Fruit fly (Drosophila melanogaster) whole organism, prepupa: ENCODE measurements around the gene CG5892.

Source experiments
- CG10631 ChIP-seq: fragments of 200-800 bp; sonication (Bioruptor generic); optimal IDR thresholded peaks from 2 replicates; lab custom pipeline; 2016; ENCODE audit warnings: missing biosample characterization, missing genetic modification characterization
- CG10669 ChIP-seq: fragments of 200-800 bp; sonication (Bioruptor generic); optimal IDR thresholded peaks from 3 replicates; lab custom pipeline; 2018; ENCODE audit warnings: missing biosample characterization, mild to moderate bottlenecking, missing genetic modification characterization, moderate library complexity
- CG11294 ChIP-seq: fragments of 200-800 bp; sonication (Bioruptor generic); IDR thresholded peaks from 2 replicates; pipeline ENCODE4 v1.3.6; 2022; ENCODE audit warnings: missing biosample characterization, missing genetic modification characterization
- CG11762 ChIP-seq: fragments of 200-800 bp; sonication (Bioruptor generic); optimal IDR thresholded peaks from 3 replicates; lab custom pipeline; 2016; ENCODE audit warnings: missing biosample characterization, missing genetic modification characterization; ENCODE audit not compliant: insufficient read depth
- CG11902 ChIP-seq: fragments of 200-800 bp; sonication (Bioruptor generic); optimal IDR thresholded peaks from 3 replicates; lab custom pipeline; 2016; ENCODE audit warnings: missing biosample characterization, missing genetic modification characterization
- CG15336 ChIP-seq: fragments of 200-800 bp; sonication (Bioruptor generic); IDR thresholded peaks from 2 replicates; pipeline ENCODE4 v1.3.6; 2022; ENCODE audit warnings: missing biosample characterization, missing genetic modification characterization
- CG1621 ChIP-seq: fragments of 200-800 bp; sonication (Bioruptor generic); optimal IDR thresholded peaks from 3 replicates; lab custom pipeline; 2018; ENCODE audit warnings: missing biosample characterization, mild to moderate bottlenecking, missing genetic modification characterization
- CG16779 ChIP-seq: fragments of 200-800 bp; sonication (Bioruptor generic); optimal IDR thresholded peaks from 3 replicates; lab custom pipeline; 2017; ENCODE audit warnings: missing biosample characterization, mild to moderate bottlenecking, missing genetic modification characterization
- CG3032 ChIP-seq: fragments of 200-800 bp; optimal IDR thresholded peaks from 2 replicates; lab custom pipeline; 2019; ENCODE audit warnings: missing biosample characterization, mild to moderate bottlenecking, missing genetic modification characterization, moderate library complexity
- CG31627 ChIP-seq: fragments of 200-800 bp; sonication (Bioruptor generic); optimal IDR thresholded peaks from 3 replicates; lab custom pipeline; 2016; ENCODE audit warnings: missing biosample characterization, missing genetic modification characterization
- CG32006 ChIP-seq: fragments of 200-800 bp; sonication (Bioruptor generic); optimal IDR thresholded peaks from 3 replicates; lab custom pipeline; 2017; ENCODE audit warnings: missing biosample characterization, mild to moderate bottlenecking, missing genetic modification characterization
- CG34406 ChIP-seq: fragments of 200-800 bp; sonication (Bioruptor generic); optimal IDR thresholded peaks from 3 replicates; lab custom pipeline; 2016; ENCODE audit warnings: missing biosample characterization, missing genetic modification characterization
- CG3919 ChIP-seq: fragments of 200-800 bp; sonication (Bioruptor generic); optimal IDR thresholded peaks from 3 replicates; lab custom pipeline; 2016; ENCODE audit warnings: missing biosample characterization, missing genetic modification characterization
- CG4318 ChIP-seq: fragments of 200-800 bp; sonication (Bioruptor generic); optimal IDR thresholded peaks from 3 replicates; lab custom pipeline; 2017; ENCODE audit warnings: missing biosample characterization, mild to moderate bottlenecking, missing genetic modification characterization
- CG6163 ChIP-seq: fragments of 200-800 bp; sonication (Bioruptor generic); IDR thresholded peaks from 3 replicates; pipeline ENCODE4 v1.3.6; 2022; ENCODE audit warnings: missing biosample characterization, missing genetic modification characterization
- CG6276 ChIP-seq: fragments of 200-800 bp; sonication (Bioruptor generic); optimal IDR thresholded peaks from 2 replicates; lab custom pipeline; 2017; ENCODE audit warnings: missing biosample characterization, mild to moderate bottlenecking, missing genetic modification characterization
- CG6808 ChIP-seq: fragments of 200-800 bp; sonication (Bioruptor generic); optimal IDR thresholded peaks from 3 replicates; lab custom pipeline; 2017; ENCODE audit warnings: missing biosample characterization, missing genetic modification characterization, mild to moderate bottlenecking, moderate library complexity, missing genetic modification reagents
- CG6854 ChIP-seq: fragments of 200-800 bp; sonication (Bioruptor generic); optimal IDR thresholded peaks from 2 replicates; lab custom pipeline; 2017; ENCODE audit warnings: missing biosample characterization, mild to moderate bottlenecking, missing genetic modification characterization
- CG7368 ChIP-seq: fragments of 200-800 bp; sonication (Bioruptor generic); optimal IDR thresholded peaks from 3 replicates; lab custom pipeline; 2016; ENCODE audit warnings: missing biosample characterization, missing genetic modification characterization
- CG8119 ChIP-seq: fragments of 200-800 bp; sonication (Bioruptor generic); IDR thresholded peaks from 3 replicates; pipeline ENCODE4 v1.3.6; 2022; ENCODE audit warnings: missing biosample characterization, missing genetic modification characterization
- CG8319 ChIP-seq: fragments of 200-800 bp; sonication (Bioruptor generic); optimal IDR thresholded peaks from 3 replicates; lab custom pipeline; 2016; ENCODE audit warnings: missing biosample characterization, missing genetic modification characterization
- CG8632 ChIP-seq: fragments of 200-800 bp; sonication (Bioruptor generic); optimal IDR thresholded peaks from 3 replicates; lab custom pipeline; 2016; ENCODE audit warnings: missing biosample characterization, missing genetic modification characterization
- CG9139 ChIP-seq: fragments of 200-800 bp; sonication (Bioruptor generic); optimal IDR thresholded peaks from 3 replicates; lab custom pipeline; 2017; ENCODE audit warnings: missing biosample characterization, mild to moderate bottlenecking, missing genetic modification characterization
- Eip78C ChIP-seq: fragments of 200-800 bp; sonication (Bioruptor generic); peaks from one replicate; lab custom pipeline; 2016; ENCODE audit warnings: missing biosample characterization, missing genetic modification characterization
- Eip93F ChIP-seq: fragments of 200-800 bp; sonication (Bioruptor generic); optimal IDR thresholded peaks from 2 replicates; lab custom pipeline; 2016; ENCODE audit warnings: missing biosample characterization, mild to moderate bottlenecking, missing genetic modification characterization
- Ets21C ChIP-seq: fragments of 200-800 bp; sonication (Bioruptor generic); optimal IDR thresholded peaks from 3 replicates; lab custom pipeline; 2016; ENCODE audit warnings: missing biosample characterization, missing genetic modification characterization
- Ets96B ChIP-seq: fragments of 200-800 bp; optimal IDR thresholded peaks from 2 replicates; lab custom pipeline; 2019; ENCODE audit warnings: missing biosample characterization, mild to moderate bottlenecking, missing genetic modification characterization, moderate library complexity
- Gug ChIP-seq: fragments of 200-800 bp; sonication (Bioruptor generic); IDR thresholded peaks from 2 replicates; pipeline ENCODE4 v1.3.6; 2022; ENCODE audit warnings: missing biosample characterization, missing genetic modification characterization
- Hr38 ChIP-seq: sonication (Bioruptor generic); optimal IDR thresholded peaks from 2 replicates; lab custom pipeline; 2016; ENCODE audit warnings: missing biosample characterization, missing genetic modification characterization
- Hr39 ChIP-seq: fragments of 200-800 bp; sonication (Bioruptor generic); optimal IDR thresholded peaks from 2 replicates; lab custom pipeline; 2016; ENCODE audit warnings: missing biosample characterization, missing genetic modification characterization
- Lpt ChIP-seq: fragments of 200-800 bp; sonication (Bioruptor generic); optimal IDR thresholded peaks from 3 replicates; lab custom pipeline; 2016; ENCODE audit warnings: missing biosample characterization, missing genetic modification characterization
- Met ChIP-seq: fragments of 200-800 bp; sonication (Bioruptor generic); optimal IDR thresholded peaks from 3 replicates; lab custom pipeline; 2016; ENCODE audit warnings: missing biosample characterization, missing genetic modification characterization
- OdsH ChIP-seq: fragments of 200-800 bp; sonication (Bioruptor generic); optimal IDR thresholded peaks from 3 replicates; lab custom pipeline; 2016; ENCODE audit warnings: missing biosample characterization, missing genetic modification characterization
- Smox ChIP-seq: fragments of 200-800 bp; sonication (Bioruptor generic); optimal IDR thresholded peaks from 3 replicates; lab custom pipeline; 2016; ENCODE audit warnings: missing biosample characterization, missing genetic modification characterization
- Sox102F ChIP-seq: fragments of 200-800 bp; sonication (Bioruptor generic); optimal IDR thresholded peaks from 2 replicates; lab custom pipeline; 2016; ENCODE audit warnings: missing biosample characterization, mild to moderate bottlenecking, missing genetic modification characterization
- Sox14 ChIP-seq: fragments of 200-800 bp; sonication (Bioruptor generic); optimal IDR thresholded peaks from 3 replicates; lab custom pipeline; 2016; ENCODE audit warnings: missing biosample characterization, missing genetic modification characterization
- Sox15 ChIP-seq: fragments of 200-800 bp; sonication (Bioruptor generic); optimal IDR thresholded peaks from 3 replicates; lab custom pipeline; 2016; ENCODE audit warnings: missing biosample characterization, missing genetic modification characterization
- achi ChIP-seq: fragments of 200-800 bp; sonication (Bioruptor generic); optimal IDR thresholded peaks from 3 replicates; lab custom pipeline; 2016; ENCODE audit warnings: missing biosample characterization, missing genetic modification characterization
- acj6 ChIP-seq: fragments of 200-800 bp; sonication (Bioruptor generic); optimal IDR thresholded peaks from 3 replicates; lab custom pipeline; 2016; ENCODE audit warnings: missing biosample characterization, missing genetic modification characterization
- dac ChIP-seq: fragments of 200-800 bp; sonication (Bioruptor generic); optimal IDR thresholded peaks from 2 replicates; lab custom pipeline; 2017; ENCODE audit warnings: missing biosample characterization, mild to moderate bottlenecking, missing genetic modification characterization
- dsx ChIP-seq: fragments of 200-800 bp; optimal IDR thresholded peaks from 3 replicates; lab custom pipeline; 2019; ENCODE audit warnings: missing biosample characterization, mild to moderate bottlenecking, missing genetic modification characterization, moderate library complexity; ENCODE audit not compliant: poor library complexity, severe bottlenecking
- eg ChIP-seq: fragments of 200-800 bp; sonication (Bioruptor generic); IDR thresholded peaks from 3 replicates; pipeline ENCODE4 v1.3.6; 2022; ENCODE audit warnings: missing biosample characterization, missing genetic modification characterization
- esn ChIP-seq: fragments of 200-800 bp; sonication (Bioruptor generic); optimal IDR thresholded peaks from 2 replicates; lab custom pipeline; 2016; ENCODE audit warnings: missing biosample characterization, mild to moderate bottlenecking, missing genetic modification characterization, moderate library complexity
- fd59A ChIP-seq: fragments of 200-800 bp; sonication (Bioruptor generic); optimal IDR thresholded peaks from 2 replicates; lab custom pipeline; 2017; ENCODE audit warnings: missing biosample characterization, mild to moderate bottlenecking, missing genetic modification characterization, missing genetic modification reagents
- fd85E ChIP-seq: fragments of 200-800 bp; sonication (Bioruptor generic); optimal IDR thresholded peaks from 3 replicates; lab custom pipeline; 2016; ENCODE audit warnings: missing biosample characterization, missing genetic modification characterization
- fkh ChIP-seq: fragments of 200-800 bp; sonication (Bioruptor generic); optimal IDR thresholded peaks from 3 replicates; lab custom pipeline; 2017; ENCODE audit warnings: missing biosample characterization, mild to moderate bottlenecking, missing genetic modification characterization, moderate library complexity
- pdm3 ChIP-seq: fragments of 200-800 bp; sonication (Bioruptor generic); optimal IDR thresholded peaks from 3 replicates; lab custom pipeline; 2016; ENCODE audit warnings: missing biosample characterization, missing genetic modification characterization
- salr ChIP-seq, 2 experiments: fragments of 200-800 bp; sonication (Bioruptor generic); optimal IDR thresholded peaks; 3 replicates each; lab custom pipeline; 2016 to 2018; ENCODE audit warnings: missing biosample characterization in 2 of 2, missing genetic modification characterization in 2 of 2, mild to moderate bottlenecking in 1 of 2
- spab ChIP-seq: fragments of 200-800 bp; sonication (Bioruptor generic); optimal IDR thresholded peaks from 2 replicates; lab custom pipeline; 2017; ENCODE audit warnings: missing biosample characterization, mild to moderate bottlenecking, missing genetic modification characterization, missing genetic modification reagents
- svp ChIP-seq: fragments of 200-800 bp; sonication (Bioruptor generic); peaks from one replicate; lab custom pipeline; 2016; ENCODE audit warnings: missing biosample characterization, missing genetic modification characterization
- topi ChIP-seq: fragments of 200-800 bp; sonication (Bioruptor generic); optimal IDR thresholded peaks from 3 replicates; lab custom pipeline; 2016; ENCODE audit warnings: missing biosample characterization, missing genetic modification characterization

CG5892 gene

dm6 chr3R:21205680-21206326, 36.6 kb upstream of the CG5892 start:
- TF ChIP-seq spab (GFP tag; lab: Kevin White, UChicago) (peak; percentile 69), CG6163 (GFP tag; lab: Robert Waterston, UW) (peak; percentile 85), CG1621 (peak; percentile 70), Eip78C (peak; percentile 93), CG8319 (GFP tag; lab: Kevin White, UChicago) (peak; percentile 47), topi (GFP tag; lab: Kevin White, UChicago) (peak; percentile 70), CG6854 (GFP tag; lab: Kevin White, UChicago) (peak; percentile 10), CG10669 (GFP tag; lab: Kevin White, UChicago) (peak; percentile 68), dsx (GFP tag; lab: Kevin White, UChicago) (peak; percentile 38), CG6808 (peak; percentile 66), Sox15 (GFP tag; lab: Kevin White, UChicago) (peak; percentile 44), Ets96B (peak; percentile 66), CG34406 (GFP tag; lab: Kevin White, UChicago) (peak; percentile 64), CG16779 (tag; lab: Kevin White, UChicago) (peak; percentile 64), Smox (GFP tag; lab: Kevin White, UChicago) (no peak), CG11762 (GFP tag; lab: Kevin White, UChicago) (peak; percentile 68), Ets21C (peak; percentile 30), Eip93F (GFP tag; lab: Kevin White, UChicago) (peak; percentile 51), OdsH (peak; percentile 80), Sox102F (GFP tag; lab: Kevin White, UChicago) (peak; percentile 65), svp (peak; percentile 83), fd59A (GFP tag; lab: Kevin White, UChicago) (peak; percentile 64), pdm3 (peak; percentile 80), Lpt (peak; percentile 84), Sox14 (GFP tag; lab: Kevin White, UChicago) (peak; percentile 87), fkh (GFP tag; lab: Kevin White, UChicago) (no peak), Met (GFP tag; lab: Kevin White, UChicago) (peak; percentile 54), eg (GFP tag; lab: Robert Waterston, UW) (peak; percentile 91), CG32006 (GFP tag; lab: Kevin White, UChicago) (peak; percentile 94), CG8119 (GFP tag; lab: Robert Waterston, UW) (peak; percentile 91), achi (GFP tag; lab: Kevin White, UChicago) (peak; percentile 78), CG11902 (GFP tag; lab: Kevin White, UChicago) (peak; percentile 46), acj6 (GFP tag; lab: Kevin White, UChicago) (peak; percentile 72), Hr38 (no peak), dac (GFP tag; lab: Kevin White, UChicago) (peak; percentile 82), fd85E (GFP tag; lab: Kevin White, UChicago) (no peak), CG3919 (GFP tag; lab: Kevin White, UChicago) (peak; percentile 82), CG10631 (GFP tag; lab: Kevin White, UChicago) (peak; percentile 75), Gug (GFP tag; lab: Robert Waterston, UW) (peak; percentile 84), CG11294 (peak; percentile 72), CG6276 (peak; percentile 93), CG31627 (GFP tag; lab: Kevin White, UChicago) (peak; percentile 44), CG3032 (tag; lab: Kevin White, UChicago) (peak; percentile 64), esn (GFP tag; lab: Kevin White, UChicago) (peak; percentile 66), Hr39 (GFP tag; lab: Kevin White, UChicago) (peak; percentile 32), salr (GFP tag; optimal IDR thresholded peaks at IDR 0.05; lab: Kevin White, UChicago) (peak; percentile 42 to 69), CG4318 (GFP tag; lab: Kevin White, UChicago) (peak; percentile 84), CG15336 (GFP tag; lab: Robert Waterston, UW) (peak; percentile 89), CG8632 (peak; percentile 59), CG7368 (GFP tag; lab: Kevin White, UChicago) (peak; percentile 66), CG9139 (GFP tag; lab: Kevin White, UChicago) (no peak)
